Fruit fly (Drosophila melanogaster): ENCODE data around the gene CG32554.

dm6 chrX:17802353-17803121 is 49.9 kb downstream of the CG32554 start:
- TF ChIP-seq EcR (GFP tag; optimal IDR thresholded peaks at IDR 0.05) (no peak), Dll (optimal IDR thresholded peaks at IDR 0.05) (no peak)

Measured in whole organism.